Worm (Caenorhabditis elegans): Measurements from ENCODE around the gene phf-34.

The phf-34 gene

DNA sequence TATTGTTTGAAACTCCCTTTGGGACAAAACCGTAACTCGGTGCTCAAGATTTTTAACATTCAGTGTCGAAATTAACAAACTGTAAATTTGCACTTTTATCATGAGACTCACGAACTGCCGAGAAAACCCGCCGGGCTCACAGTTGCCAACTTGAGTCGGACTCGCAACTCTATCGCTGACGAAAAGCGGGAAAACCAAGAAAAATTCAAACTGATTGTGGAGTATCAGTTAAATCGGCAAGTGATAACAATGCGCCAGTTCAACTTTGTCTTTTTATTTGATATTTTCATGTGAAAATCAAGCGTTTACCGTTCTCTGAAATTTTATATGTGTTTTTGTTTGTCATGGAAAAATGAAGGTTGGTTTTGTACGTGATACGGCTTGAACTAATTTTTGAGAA lies 16.7 kb downstream of the phf-34 start:
- no peak for TF ChIP-seq ceh-14 (tag; optimal IDR thresholded peaks at IDR 0.05)
- TF ChIP-seq ceh-18 (tag; optimal IDR thresholded peaks at IDR 0.05): no peak
- TF ChIP-seq K09A11.1 (tag; optimal IDR thresholded peaks at IDR 0.05; ENCODE audit: insufficient read depth): no peak
- no peak for TF ChIP-seq elt-4 (tag; optimal IDR thresholded peaks at IDR 0.05)
- TF ChIP-seq ceh-45 (GFP tag; IDR thresholded peaks at IDR 0.05): no peak
- TF ChIP-seq nhr-232 (tag; optimal IDR thresholded peaks at IDR 0.05): no peak
- TF ChIP-seq unc-86 (tag; optimal IDR thresholded peaks at IDR 0.05): no peak
- no peak for TF ChIP-seq hlh-15 (tag; optimal IDR thresholded peaks at IDR 0.05)
- TF ChIP-seq ahr-1 (tag; optimal IDR thresholded peaks at IDR 0.05): no peak
- TF ChIP-seq sox-4 (tag; optimal IDR thresholded peaks at IDR 0.05): no peak
- no peak for TF ChIP-seq C38D4.7 (GFP tag; optimal IDR thresholded peaks at IDR 0.05)
- TF ChIP-seq npax-4 (tag; optimal IDR thresholded peaks at IDR 0.05): no peak
- no peak for TF ChIP-seq pax-1 (tag; optimal IDR thresholded peaks at IDR 0.05)
- TF ChIP-seq dmd-4 (tag; optimal IDR thresholded peaks at IDR 0.05; ENCODE audit: borderline replicate concordance): no peak
- no peak for TF ChIP-seq nhr-11 (tag; optimal IDR thresholded peaks at IDR 0.05)

DNA sequence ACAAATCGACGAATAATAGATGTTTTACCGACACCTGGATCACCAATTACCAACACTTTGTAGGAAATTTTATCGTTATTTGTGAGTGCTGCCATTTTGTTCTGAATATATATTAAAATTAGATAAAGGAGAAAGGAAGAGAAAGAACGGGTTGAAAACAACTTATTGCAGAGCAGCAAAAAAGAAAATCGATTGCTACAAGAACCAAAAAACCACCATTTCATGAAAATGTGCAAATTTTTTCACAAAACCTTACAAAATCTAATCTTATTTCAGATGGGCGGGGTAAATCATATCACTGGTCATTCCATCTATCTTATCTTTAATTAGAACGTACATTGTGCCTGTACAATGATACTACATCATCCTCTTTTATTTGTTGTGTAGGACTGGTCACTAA lies 17.2 kb downstream of the phf-34 start, which contains the start of gene glo-1:
Gene glo-1 (minus strand): TSS at position 101 of the 400 bp plus-strand sequence.
- TF ChIP-seq odd-2 (tag; optimal IDR thresholded peaks at IDR 0.05): no peak
- no peak for TF ChIP-seq mec-3 (tag; optimal IDR thresholded peaks at IDR 0.05; ENCODE audit: borderline replicate concordance)
- TF ChIP-seq ttx-3 (tag; optimal IDR thresholded peaks at IDR 0.05): no peak
- no peak for TF ChIP-seq nfya-1 (tag; optimal IDR thresholded peaks at IDR 0.05)
- TF ChIP-seq pha-4 (tag; optimal IDR thresholded peaks at IDR 0.05): no peak
- no peak for TF ChIP-seq tbx-7 (tag; optimal IDR thresholded peaks at IDR 0.05)
- no peak for TF ChIP-seq hlh-15 (tag; optimal IDR thresholded peaks at IDR 0.05)
- no peak for TF ChIP-seq rnt-1 (tag; optimal IDR thresholded peaks at IDR 0.05)
- no peak for TF ChIP-seq pqm-1 (tag; optimal IDR thresholded peaks at IDR 0.05)
- TF ChIP-seq fkh-6 (tag; optimal IDR thresholded peaks at IDR 0.05): no peak

DNA sequence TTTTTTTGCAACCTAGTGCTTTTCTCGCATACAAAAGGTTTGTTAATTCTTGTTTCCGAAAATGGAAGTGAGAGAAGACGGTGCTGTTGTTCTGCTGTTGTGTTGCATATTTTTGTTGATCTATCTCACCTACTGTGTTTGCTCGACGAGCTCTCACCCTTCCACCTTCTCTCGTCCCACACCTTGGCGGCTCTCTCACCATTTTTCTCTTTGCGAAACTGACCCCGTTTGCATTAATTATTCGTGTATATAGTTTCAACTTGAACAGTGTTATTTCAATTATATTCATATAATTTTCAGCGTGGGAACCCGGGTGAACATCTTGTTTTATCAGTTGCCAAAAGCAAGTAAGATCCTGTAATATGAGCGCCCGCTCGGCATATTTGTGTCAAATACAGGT lies 22.2 kb downstream of the phf-34 start, which contains the start of gene R07B1.9:
Gene R07B1.9 (plus strand): TSS at position 301 of the 400 bp plus-strand sequence.
- TF ChIP-seq ama-1 (optimal IDR thresholded peaks at IDR 0.05): no peak
- no peak for TF ChIP-seq hlh-30 (tag; optimal IDR thresholded peaks at IDR 0.05; ENCODE audit: insufficient read depth)
- no peak for TF ChIP-seq tbx-2 (tag; optimal IDR thresholded peaks at IDR 0.05)
- TF ChIP-seq pqm-1 (tag; optimal IDR thresholded peaks at IDR 0.05): no peak
- no peak for TF ChIP-seq sox-4 (tag; optimal IDR thresholded peaks at IDR 0.05)

DNA sequence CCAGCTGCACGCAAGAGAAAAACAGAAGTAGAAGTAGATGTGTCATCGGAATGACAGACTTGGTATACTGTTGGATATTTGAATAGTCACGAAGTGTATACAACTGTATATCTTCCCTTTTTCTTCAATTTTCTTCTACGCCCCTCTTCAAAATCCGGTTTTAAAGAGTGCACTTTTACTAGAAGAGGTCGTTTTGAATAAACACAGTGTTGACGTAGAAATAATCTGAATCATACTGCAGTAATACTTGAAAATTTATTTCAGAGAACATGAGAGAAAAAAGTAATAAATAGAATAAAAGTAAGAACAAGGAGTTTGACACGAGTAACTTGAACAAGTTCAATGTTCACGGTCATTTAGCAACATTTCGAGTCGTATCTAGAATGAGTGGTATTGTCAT lies 26.7 kb downstream of the phf-34 start, which contains the start of gene R07B1.8:
Gene R07B1.8 (minus strand): TSS at position 101 of the 400 bp plus-strand sequence.
- no peak for TF ChIP-seq ceh-2 (tag; optimal IDR thresholded peaks at IDR 0.05)
- no peak for TF ChIP-seq ztf-16 (tag; optimal IDR thresholded peaks at IDR 0.05)
- TF ChIP-seq K09A11.1 (tag; optimal IDR thresholded peaks at IDR 0.05; ENCODE audit: insufficient read depth): no peak
- no peak for TF ChIP-seq ceh-19 (GFP tag; optimal IDR thresholded peaks at IDR 0.05)
- no peak for TF ChIP-seq nhr-11 (tag; optimal IDR thresholded peaks at IDR 0.05)
- TF ChIP-seq fax-1 (tag; optimal IDR thresholded peaks at IDR 0.05): no peak
- no peak for TF ChIP-seq tbx-7 (tag; optimal IDR thresholded peaks at IDR 0.05)
- TF ChIP-seq ref-2 (tag; optimal IDR thresholded peaks at IDR 0.05): no peak
- no peak for TF ChIP-seq rnt-1 (tag; optimal IDR thresholded peaks at IDR 0.05)
- no peak for TF ChIP-seq fkh-6 (tag; optimal IDR thresholded peaks at IDR 0.05)
- TF ChIP-seq ceh-14 (tag; optimal IDR thresholded peaks at IDR 0.05): no peak
- no peak for TF ChIP-seq pha-2 (tag; optimal IDR thresholded peaks at IDR 0.05)
- no peak for TF ChIP-seq unc-86 (tag; optimal IDR thresholded peaks at IDR 0.05)
- TF ChIP-seq ceh-30 (tag; optimal IDR thresholded peaks at IDR 0.05): no peak

DNA sequence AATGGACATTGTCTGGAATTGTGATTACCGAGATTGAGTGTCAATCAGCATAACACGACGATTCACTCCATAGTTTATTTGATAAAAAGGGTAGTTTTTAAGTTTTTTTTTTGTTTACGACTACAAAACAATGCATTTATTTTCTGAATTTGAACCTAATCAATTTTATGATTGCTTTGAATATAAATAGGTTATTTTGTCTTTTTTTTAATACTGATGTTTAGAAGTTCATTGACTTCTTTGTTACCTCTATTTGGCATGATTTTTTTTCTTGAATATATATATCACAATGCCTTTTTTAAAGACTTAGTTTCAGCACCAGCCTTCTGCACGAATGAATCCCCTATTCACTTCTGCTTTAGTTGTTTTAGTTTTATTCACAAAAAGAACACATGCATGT lies 29.8 kb downstream of the phf-34 start, which contains the start of gene R07B1.13:
Gene R07B1.13 (plus strand): TSS at position 301 of the 400 bp plus-strand sequence.
- no peak for TF ChIP-seq lim-6 (tag; optimal IDR thresholded peaks at IDR 0.05)
- no peak for TF ChIP-seq rnt-1 (tag; optimal IDR thresholded peaks at IDR 0.05)
- TF ChIP-seq gmeb-2 (tag; optimal IDR thresholded peaks at IDR 0.05): no peak
- no peak for TF ChIP-seq ceh-19 (GFP tag; optimal IDR thresholded peaks at IDR 0.05)
- TF ChIP-seq che-1 (tag; optimal IDR thresholded peaks at IDR 0.05): no peak
- no peak for TF ChIP-seq ceh-2 (tag; optimal IDR thresholded peaks at IDR 0.05)
- TF ChIP-seq F13H6.1 (tag; optimal IDR thresholded peaks at IDR 0.05): no peak
- TF ChIP-seq syd-9 (tag; optimal IDR thresholded peaks at IDR 0.05): no peak
- no peak for TF ChIP-seq mec-3 (tag; optimal IDR thresholded peaks at IDR 0.05; ENCODE audit: borderline replicate concordance)
- no peak for TF ChIP-seq zip-5 (tag; optimal IDR thresholded peaks at IDR 0.05)
- TF ChIP-seq fkh-10 (GFP tag; optimal IDR thresholded peaks at IDR 0.05): no peak
- no peak for TF ChIP-seq hlh-8 (tag; optimal IDR thresholded peaks at IDR 0.05)
- no peak for TF ChIP-seq pros-1 (tag; optimal IDR thresholded peaks at IDR 0.05)
- TF ChIP-seq madf-2 (tag; optimal IDR thresholded peaks at IDR 0.05): no peak
- no peak for TF ChIP-seq ceh-14 (tag; optimal IDR thresholded peaks at IDR 0.05)

Measured in whole organism, late embryonic.